Worm (Caenorhabditis elegans): ENCODE data around the gene micu-1.

Gene micu-1

ce11 chrIV:13289321-13289720 lies 8.4 kb upstream of the micu-1 start, which contains the start of gene Y67H2A.10:
Gene Y67H2A.10 (minus strand): TSS chrIV:13289504.
- TF ChIP-seq ets-4 (tag; optimal IDR thresholded peaks at IDR 0.05) (peak; percentile 26), tbx-7 (tag; optimal IDR thresholded peaks at IDR 0.05) (peak; percentile 22), ttx-3 (tag; optimal IDR thresholded peaks at IDR 0.05) (peak; percentile 7), ceh-31 (tag; optimal IDR thresholded peaks at IDR 0.05) (peak; percentile 77), ceh-2 (tag; optimal IDR thresholded peaks at IDR 0.05) (peak; percentile 72), fkh-10 (GFP tag; optimal IDR thresholded peaks at IDR 0.05) (no peak), C08G9.2 (tag; optimal IDR thresholded peaks at IDR 0.05) (peak; percentile 80), unc-55 (GFP tag; optimal IDR thresholded peaks at IDR 0.05) (no peak), elt-2 (tag; optimal IDR thresholded peaks at IDR 0.05) (peak; percentile 47), zip-5 (tag; optimal IDR thresholded peaks at IDR 0.05) (peak; percentile 57), hlh-8 (tag; optimal IDR thresholded peaks at IDR 0.05) (peak; percentile 23), che-1 (tag; optimal IDR thresholded peaks at IDR 0.05) (no peak)

DNA sequence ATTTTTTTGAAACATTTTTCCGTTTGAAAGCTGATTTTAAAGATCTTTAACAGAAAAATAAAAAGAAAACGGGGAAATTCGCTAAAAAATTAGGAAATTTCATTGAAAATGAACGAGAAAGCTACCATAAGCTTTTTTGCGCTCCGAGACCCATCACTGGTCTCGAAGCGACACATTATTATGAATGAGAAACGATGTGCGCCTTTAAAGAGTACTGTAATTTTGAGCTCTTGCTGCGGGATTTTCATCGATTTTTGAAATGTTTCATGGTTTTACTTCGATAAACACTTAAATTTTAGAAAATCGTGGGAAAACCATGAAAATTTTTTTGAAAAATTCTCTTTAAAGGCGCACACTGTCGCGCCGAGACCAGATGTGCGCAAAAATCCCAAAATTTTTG lies 7.5 kb upstream of the micu-1 start:
- TF ChIP-seq sox-2 (GFP tag; IDR thresholded peaks at IDR 0.05) (no peak), ceh-6 (GFP tag; optimal IDR thresholded peaks at IDR 0.05) (no peak), ama-1 (optimal IDR thresholded peaks at IDR 0.05) (no peak), elt-2 (tag; optimal IDR thresholded peaks at IDR 0.05) (no peak), che-1 (tag; optimal IDR thresholded peaks at IDR 0.05) (no peak), ahr-1 (tag; optimal IDR thresholded peaks at IDR 0.05) (no peak), ceh-24 (tag; optimal IDR thresholded peaks at IDR 0.05) (no peak), ref-2 (tag; optimal IDR thresholded peaks at IDR 0.05) (no peak), hlh-13 (GFP tag; optimal IDR thresholded peaks at IDR 0.05) (no peak), ztf-16 (tag; optimal IDR thresholded peaks at IDR 0.05) (no peak), pqm-1 (tag; optimal IDR thresholded peaks at IDR 0.05) (no peak), dve-1 (tag; optimal IDR thresholded peaks at IDR 0.05) (no peak), hlh-6 (tag; optimal IDR thresholded peaks at IDR 0.05) (no peak), rnt-1 (tag; optimal IDR thresholded peaks at IDR 0.05) (no peak), hlh-15 (tag; optimal IDR thresholded peaks at IDR 0.05) (no peak)

- TF ChIP-seq mec-3 (tag; optimal IDR thresholded peaks at IDR 0.05; ENCODE audit: borderline replicate concordance) (no peak), pros-1 (tag; optimal IDR thresholded peaks at IDR 0.05) (no peak), ceh-18 (tag; optimal IDR thresholded peaks at IDR 0.05) (no peak)
These were observed 1.9 kb downstream of the micu-1 start for ce11 chrIV:13299648-13300047.

- TF ChIP-seq hlh-30 (tag; optimal IDR thresholded peaks at IDR 0.05; ENCODE audit: insufficient read depth): no peak
- no peak for TF ChIP-seq ttx-3 (tag; optimal IDR thresholded peaks at IDR 0.05)
- TF ChIP-seq lin-11 (tag; optimal IDR thresholded peaks at IDR 0.05): no peak
- no peak for TF ChIP-seq tbx-2 (tag; optimal IDR thresholded peaks at IDR 0.05)
- TF ChIP-seq nhr-11 (tag; optimal IDR thresholded peaks at IDR 0.05): no peak
- TF ChIP-seq hlh-15 (tag; optimal IDR thresholded peaks at IDR 0.05): no peak
- no peak for TF ChIP-seq madf-2 (tag; optimal IDR thresholded peaks at IDR 0.05)
- no peak for TF ChIP-seq rnt-1 (tag; optimal IDR thresholded peaks at IDR 0.05)
- no peak for TF ChIP-seq K02D7.2 (tag; optimal IDR thresholded peaks at IDR 0.05)
- no peak for TF ChIP-seq hlh-8 (tag; optimal IDR thresholded peaks at IDR 0.05)
- no peak for TF ChIP-seq unc-3 (GFP tag; conservative IDR thresholded peaks at IDR 0.05)
- no peak for TF ChIP-seq unc-3 (tag; optimal IDR thresholded peaks at IDR 0.05)
- no peak for TF ChIP-seq sox-4 (tag; optimal IDR thresholded peaks at IDR 0.05)
- no peak for TF ChIP-seq ama-1 (optimal IDR thresholded peaks at IDR 0.05)
- TF ChIP-seq gmeb-2 (tag; optimal IDR thresholded peaks at IDR 0.05): no peak
- TF ChIP-seq elt-2 (tag; optimal IDR thresholded peaks at IDR 0.05): no peak
These were observed 2.4 kb downstream of the micu-1 start, which contains the start of gene kdp-1 for ce11 chrIV:13300109-13300508. Gene kdp-1 (plus strand): TSS chrIV:13300188.

Data from whole organism, late embryonic.